Worm (Caenorhabditis elegans): ENCODE data around the gene hcp-3.

The hcp-3 gene

DNA sequence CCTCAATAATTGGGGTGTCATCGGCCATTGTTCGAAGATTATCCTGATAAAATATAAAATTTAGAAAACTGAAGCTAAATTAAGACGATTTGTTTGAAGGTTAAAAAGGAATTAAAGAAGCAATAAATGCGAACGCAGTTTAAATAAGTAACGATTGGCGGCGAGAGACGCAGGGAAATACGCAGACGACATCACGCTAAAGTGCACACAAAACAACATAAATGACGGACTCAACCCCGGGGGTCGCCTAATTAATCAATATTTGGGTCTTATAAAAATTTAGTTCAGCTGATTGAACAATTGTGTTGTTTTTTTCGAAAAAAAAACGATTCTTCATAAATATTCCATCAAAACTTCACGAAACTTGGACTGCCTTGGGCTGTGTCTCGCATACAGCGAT is at the start of gene hcp-3:
Gene hcp-3, minus strand, starts transcription at position 45 of the 400 bp plus-strand sequence.
- no peak for TF ChIP-seq unc-62 (GFP tag; optimal IDR thresholded peaks at IDR 0.05)

DNA sequence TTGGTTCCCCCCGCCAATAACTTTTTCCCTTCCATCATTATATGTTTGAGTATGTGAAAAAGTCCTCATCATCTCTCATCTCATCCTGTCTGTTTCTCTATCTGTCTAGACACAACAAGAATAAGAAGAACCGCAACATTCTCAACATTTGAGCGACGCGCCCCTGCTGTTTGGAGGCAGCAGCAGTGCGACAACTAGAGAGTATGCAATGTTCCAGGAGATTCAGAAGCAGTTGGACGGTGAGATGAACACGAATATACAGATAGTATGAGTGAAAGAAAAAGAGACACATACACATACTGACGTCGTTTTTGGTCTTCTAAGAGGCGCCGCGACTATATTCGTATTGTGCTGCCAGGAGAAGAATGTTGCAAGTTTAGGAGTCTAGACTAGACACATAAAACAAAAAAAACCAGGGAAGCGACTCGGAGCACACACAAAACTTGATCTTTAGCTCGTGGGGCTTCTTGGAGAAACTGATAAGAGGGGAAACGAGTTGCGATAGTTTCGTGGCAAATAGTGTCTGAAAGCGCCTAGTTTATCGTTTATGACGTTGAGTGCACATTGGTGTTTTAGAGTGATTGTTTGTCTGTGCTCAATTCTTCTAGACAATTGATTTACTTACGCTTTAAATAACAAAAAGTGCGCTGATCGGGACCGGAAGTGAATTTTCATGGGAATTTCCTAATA is 49.4 kb upstream of the hcp-3 start:
- TF ChIP-seq unc-62 (GFP tag; optimal IDR thresholded peaks at IDR 0.05) = no peak

DNA sequence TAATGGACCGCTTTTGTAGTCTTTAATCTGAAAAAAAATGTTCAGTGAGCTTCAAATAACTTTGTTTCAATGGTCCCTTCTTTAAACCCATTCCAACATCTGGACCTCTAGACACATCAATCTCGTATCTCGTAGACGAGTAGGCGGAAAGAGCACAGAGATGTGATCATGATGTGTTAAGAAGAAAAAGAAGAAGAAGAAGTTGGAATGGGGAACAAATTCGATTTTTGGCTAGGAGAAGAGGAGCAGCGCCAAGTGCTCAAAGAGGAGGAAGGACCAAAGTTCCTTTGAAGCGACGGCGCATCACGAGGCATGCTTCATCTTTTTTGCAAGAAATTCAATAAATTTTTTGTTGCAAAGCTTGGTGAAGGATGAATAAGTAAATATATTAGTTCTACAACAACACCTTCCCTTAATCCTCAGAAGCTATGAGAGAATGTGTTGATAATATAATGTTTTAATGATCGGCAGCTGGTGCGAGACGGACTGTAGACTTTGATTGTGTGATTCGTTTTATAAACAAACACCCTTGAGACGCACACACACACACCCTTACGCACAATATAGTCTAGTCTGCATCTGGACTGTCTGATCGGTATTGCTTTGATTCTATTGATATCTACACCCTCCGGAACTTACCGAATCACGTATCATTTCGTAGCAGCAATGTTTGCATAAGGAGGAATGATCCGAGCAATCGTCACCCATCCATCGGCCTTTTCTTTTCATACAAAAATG is 48.4 kb upstream of the hcp-3 start:
- TF ChIP-seq unc-62 (GFP tag; optimal IDR thresholded peaks at IDR 0.05) = no peak

DNA sequence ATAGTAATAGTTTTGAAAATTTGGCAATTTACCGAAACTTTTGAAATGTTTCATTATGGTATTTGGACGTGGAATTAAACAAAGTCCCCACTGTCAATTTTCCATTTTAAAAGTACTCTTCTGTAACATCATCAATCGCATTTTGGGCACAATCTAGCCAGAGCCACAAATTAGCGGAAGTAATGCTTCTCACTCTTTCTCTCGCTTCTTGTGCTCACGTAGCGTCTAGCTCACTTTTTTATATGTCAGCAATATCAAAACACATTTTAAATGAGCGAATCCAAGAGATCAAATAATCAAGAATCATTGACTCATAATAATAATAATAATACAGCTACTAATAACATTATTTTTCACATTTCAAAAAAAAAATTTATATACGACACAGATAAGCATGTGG is 47.7 kb upstream of the hcp-3 start:
- TF ChIP-seq unc-62 (GFP tag; optimal IDR thresholded peaks at IDR 0.05) = no peak

DNA sequence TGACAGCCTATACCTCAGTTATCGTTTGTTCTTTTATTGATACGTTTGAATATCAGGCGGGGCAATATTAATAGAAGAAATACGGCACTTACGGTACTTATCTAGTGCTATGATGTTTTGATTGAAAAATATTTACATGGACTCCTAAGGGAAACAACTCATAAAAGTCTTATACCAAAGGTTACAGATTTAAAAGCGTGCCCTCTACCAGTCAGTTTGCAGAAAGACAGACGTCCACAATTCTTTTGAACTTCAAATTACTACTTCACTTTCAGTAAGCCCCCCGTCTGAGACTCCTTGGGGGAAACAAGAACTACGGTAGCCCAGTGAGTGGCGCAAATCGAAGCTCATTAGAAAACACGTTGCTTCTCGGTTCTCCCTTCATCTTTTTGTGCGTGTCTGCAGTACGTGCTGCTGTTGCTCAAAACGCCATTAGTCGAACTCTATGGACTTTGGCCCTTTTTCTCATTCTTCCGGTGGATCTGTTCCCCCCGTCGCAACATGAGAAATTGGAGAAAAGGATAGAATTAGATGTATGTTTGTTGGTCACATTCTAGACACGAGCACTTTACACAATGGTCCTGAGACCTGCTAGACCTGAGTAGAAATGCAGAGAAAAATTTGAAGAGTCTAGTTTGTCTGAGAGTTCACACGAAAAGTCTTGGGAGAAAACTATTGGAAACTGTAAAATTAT is 46.1 kb upstream of the hcp-3 start:
- TF ChIP-seq unc-62 (GFP tag; optimal IDR thresholded peaks at IDR 0.05) = no peak

DNA sequence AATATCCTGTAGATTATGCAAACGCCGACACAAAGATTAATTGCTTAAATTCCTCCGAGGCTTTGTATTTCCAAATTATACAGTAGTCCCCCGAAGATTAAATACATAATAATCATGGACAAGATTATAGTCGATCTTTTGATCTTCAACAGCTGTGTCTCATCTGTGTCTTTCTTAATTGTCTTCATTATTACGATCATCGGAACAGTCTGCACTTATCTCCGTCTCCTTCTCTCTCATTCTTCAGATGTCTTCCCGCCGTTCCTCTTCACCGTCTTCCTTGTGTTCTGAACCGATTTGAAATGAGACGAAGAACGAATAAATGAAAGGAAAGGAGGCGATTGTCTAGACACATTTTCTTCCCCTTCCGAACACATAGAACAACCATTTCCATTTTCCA is 44.8 kb upstream of the hcp-3 start:
- TF ChIP-seq unc-62 (GFP tag; optimal IDR thresholded peaks at IDR 0.05) = no peak

DNA sequence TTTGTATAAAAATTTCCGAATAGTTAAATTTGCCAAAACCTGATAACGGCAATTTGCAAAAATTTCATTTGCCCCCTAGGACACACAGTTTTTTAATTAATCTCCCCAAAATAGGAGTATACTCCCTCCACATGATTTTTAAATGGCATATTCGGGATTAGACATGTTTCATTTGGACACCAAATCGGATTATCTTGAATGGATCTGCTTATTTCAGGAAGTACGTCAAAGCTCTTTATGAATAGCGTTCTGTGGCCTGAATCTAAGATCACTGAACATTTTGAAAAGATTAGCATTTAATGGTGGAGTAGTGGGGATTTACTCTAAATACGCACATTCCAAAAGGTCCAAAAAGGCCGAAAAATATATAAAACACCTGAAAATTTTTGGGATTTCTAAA is 42.3 kb upstream of the hcp-3 start:
- no peak for TF ChIP-seq unc-62 (GFP tag; optimal IDR thresholded peaks at IDR 0.05)

DNA sequence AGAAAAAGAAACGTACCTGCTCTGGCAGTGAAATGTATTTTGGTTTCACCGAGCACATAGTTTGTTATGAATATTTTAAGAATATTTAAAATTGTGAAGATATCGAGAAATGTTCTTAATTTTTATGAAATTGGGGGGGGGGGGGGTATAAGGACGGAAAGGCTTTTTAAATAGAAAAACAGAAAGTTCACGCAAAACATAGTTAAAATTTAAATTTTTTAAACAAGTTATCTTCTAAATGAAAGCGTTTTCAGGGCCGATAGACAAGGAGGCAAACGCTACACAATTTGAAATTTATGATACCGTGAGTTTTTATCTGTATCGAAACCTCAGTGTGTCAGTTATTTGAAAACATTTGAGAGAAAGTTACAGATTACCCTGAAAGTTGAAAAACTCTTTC is 39.5 kb upstream of the hcp-3 start, which contains the start of gene C15H7.4:
Gene C15H7.4, minus strand, starts transcription at position 101 of the 400 bp plus-strand sequence.
- TF ChIP-seq unc-62 (GFP tag; optimal IDR thresholded peaks at IDR 0.05) = no peak

DNA sequence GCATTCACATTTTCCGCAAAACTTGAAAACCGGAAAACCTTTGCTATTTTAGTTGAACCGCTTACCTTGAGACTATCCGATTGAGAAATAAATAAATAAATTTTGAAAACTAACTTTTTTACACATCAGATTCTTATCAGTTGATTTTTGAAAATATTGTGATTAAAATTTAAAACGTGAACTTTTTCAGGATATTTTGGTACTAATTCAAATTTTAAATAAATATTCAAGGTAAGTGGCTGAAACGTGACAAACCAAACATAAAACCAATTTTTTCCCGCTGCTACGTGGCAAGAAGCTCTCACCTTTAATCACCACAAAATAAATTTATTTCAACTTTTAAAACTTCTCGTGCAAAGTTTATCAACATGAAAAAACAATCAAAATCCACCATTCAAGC is 35.6 kb upstream of the hcp-3 start, which contains the start of gene C15H7.3:
Gene C15H7.3, minus strand, starts transcription at position 101 of the 400 bp plus-strand sequence.
- TF ChIP-seq unc-62 (GFP tag; optimal IDR thresholded peaks at IDR 0.05) = no peak

DNA sequence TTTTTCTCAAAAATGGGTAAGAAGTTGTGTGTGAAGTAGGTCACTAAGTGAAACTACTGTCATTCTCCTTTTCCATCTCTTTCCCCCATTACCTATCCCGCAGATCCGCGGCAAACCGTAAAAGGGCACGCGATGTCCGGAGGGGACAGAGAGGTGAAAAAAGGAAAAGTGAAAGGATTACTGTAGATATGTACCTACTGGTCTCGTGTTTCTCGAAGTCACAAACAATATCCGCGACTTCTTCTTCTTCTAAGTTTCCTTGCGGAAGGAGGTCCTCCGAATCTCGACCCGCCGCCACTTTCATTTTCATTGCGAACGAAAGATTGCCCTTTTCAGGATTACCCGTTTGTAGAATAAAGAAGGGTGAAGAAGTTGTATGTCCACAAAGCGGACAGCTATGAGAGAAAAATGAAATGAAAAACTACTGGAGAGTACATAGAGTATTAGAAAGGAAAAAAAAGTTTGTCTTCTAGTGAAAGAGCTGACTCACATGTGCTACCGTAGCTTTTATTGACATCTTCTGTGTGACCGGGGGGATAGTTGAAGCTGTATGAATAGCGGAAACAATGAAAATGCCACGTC is 30.3 kb upstream of the hcp-3 start:
- TF ChIP-seq unc-62 (GFP tag; optimal IDR thresholded peaks at IDR 0.05) = no peak

DNA sequence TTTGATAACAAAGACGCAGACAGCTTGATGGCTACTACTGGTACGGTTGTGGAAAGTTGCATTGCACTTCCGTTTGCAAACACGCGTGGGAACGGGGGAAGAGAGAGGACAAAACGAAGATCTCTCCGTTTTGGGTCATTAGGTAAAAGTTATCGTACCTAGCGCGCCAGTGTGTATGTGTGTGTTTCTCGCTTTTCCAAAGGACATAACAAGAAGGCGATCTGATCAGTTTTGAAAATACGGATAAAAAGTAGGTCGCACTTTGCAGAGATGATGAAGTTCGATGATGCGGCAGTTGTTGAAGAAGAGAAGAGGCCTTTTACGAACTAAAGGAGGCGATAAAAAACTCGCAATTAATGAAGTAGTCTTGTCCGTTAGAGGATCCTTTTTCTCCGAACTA is 28.8 kb upstream of the hcp-3 start:
- no peak for TF ChIP-seq unc-62 (GFP tag; optimal IDR thresholded peaks at IDR 0.05)

DNA sequence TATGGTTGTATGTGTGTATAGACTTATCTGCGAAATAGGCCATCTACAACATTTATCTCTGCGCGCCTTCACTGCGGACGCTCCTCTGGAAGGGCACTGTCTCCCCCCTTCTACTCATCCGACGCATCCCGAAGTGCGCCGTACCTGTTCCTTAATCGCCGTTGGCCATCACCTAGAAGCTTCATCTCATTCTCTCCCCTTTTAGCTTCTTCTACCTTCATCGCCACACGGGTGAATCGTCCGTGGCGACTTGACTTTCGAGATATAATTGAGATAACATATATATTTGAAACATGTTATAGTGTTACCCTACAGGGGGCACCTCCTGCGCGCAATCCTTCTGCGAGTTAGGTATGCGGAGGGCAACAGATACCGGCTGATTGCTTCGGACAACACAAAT is 25.8 kb upstream of the hcp-3 start:
- TF ChIP-seq unc-62 (GFP tag; optimal IDR thresholded peaks at IDR 0.05) = no peak

DNA sequence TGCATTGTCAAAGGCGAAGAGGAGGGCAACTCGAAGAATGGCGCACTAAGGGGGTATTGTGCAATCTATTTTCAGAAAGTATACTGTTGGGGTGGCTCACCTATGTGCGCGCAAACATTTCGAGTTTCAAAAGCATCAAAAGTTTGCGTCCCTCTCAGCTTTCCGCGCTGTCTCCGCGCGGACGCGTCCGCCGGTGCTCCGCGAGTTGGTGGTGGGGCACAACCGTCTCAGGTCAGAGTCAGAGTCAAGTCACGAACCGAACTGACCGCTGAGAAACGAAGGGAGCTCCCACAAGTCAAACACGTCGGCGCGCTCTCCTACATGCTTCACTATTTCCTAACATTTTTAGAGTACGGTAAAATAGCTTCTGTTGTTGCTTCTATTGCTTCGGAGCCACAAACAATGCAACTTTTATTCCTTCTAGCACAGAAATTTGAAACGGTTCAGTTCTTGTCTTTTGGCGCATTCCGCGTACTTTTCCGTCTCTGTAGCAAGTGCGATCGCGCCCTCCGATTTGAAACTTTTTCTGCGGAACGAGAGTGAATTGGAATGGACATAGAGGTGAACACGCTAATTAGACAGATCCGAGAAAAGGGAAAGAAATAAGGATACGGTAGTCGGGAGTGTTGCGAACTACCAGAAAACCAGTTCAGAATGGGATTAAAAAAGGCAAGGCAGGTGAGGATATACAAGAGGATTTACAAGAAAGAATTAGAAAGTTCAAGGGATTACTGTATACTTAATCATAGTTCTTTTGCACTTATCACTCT is 23.2 kb upstream of the hcp-3 start:
- TF ChIP-seq unc-62 (GFP tag; optimal IDR thresholded peaks at IDR 0.05) = no peak

DNA sequence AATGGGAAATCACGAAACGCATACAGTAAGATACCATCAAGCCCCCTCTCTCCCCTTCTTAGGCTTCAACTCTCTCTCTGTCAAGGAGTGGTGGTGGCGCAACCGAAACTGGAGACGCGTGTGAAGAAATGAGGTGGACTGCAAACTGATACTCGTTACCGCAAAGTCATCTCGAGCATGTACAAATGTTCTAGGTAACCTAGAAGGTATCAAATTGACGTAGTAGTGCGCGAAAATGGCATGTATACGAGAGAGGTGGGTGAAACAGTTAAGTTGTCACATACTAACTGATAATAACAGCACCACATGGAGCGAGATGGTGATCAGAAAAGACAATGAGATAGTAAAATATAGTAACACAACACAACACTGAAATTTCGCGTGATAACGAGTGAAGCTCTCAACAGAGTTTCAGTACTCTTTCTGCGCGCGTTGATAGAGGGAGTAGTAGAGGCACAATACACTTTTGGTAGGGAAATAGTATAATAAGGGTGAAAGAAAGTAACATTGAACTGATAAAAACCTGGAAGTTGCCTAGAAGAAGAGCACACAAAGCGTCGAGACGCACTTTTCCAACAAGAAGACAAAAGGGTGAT is 22.0 kb upstream of the hcp-3 start:
- TF ChIP-seq unc-62 (GFP tag; optimal IDR thresholded peaks at IDR 0.05) = no peak

DNA sequence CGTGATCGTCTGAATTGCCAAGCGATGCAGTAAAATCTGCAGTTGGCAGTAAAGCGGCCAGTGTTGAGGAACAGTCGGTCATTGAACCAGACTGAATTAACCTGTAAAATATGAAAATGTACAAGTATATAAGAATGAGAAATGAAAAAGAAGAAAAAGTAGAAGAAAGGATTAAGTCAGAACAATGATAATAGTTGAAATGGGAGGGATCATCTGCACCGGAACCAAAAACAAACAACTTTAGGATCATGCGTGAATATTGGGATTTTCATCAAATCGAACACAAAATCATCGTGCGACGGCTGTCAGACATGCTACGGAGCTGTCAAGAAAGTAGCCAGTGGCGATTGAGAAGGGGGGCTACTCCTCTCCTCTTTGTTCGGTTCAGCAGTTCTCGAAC is 20.7 kb upstream of the hcp-3 start, which contains the start of gene gei-13:
Gene gei-13, minus strand, starts transcription at position 101 of the 400 bp plus-strand sequence.
- no peak for TF ChIP-seq unc-62 (GFP tag; optimal IDR thresholded peaks at IDR 0.05)

Data from whole organism, dauer.